Worm (Caenorhabditis elegans): ENCODE results near the gene F14D2.7.

- TF ChIP-seq ref-1 (GFP tag; conservative IDR thresholded peaks at IDR 0.05) (no peak), klf-2 (GFP tag; conservative IDR thresholded peaks at IDR 0.05) (no peak), med-1 (GFP tag; optimal IDR thresholded peaks at IDR 0.05; ENCODE audit: insufficient read depth) (no peak), ztf-23 (GFP tag; IDR thresholded peaks at IDR 0.05) (no peak)
These were observed 44.7 kb upstream of the F14D2.7 start for ce11 chrII:3383116-3383515.

Measured in whole organism, midembryonic.